Fruit fly (Drosophila melanogaster) whole organism, wandering third instar larva: ENCODE measurements around the gene cpb.

Source experiments
- CG9705 ChIP-seq: fragments of 200-800 bp; sonication (Bioruptor generic); optimal IDR thresholded peaks from 2 replicates; lab custom pipeline; 2018; ENCODE audit warnings: missing biosample characterization, mild to moderate bottlenecking, missing genetic modification characterization
- CrebA ChIP-seq: fragments of 200-800 bp; sonication (Bioruptor generic); optimal IDR thresholded peaks from 2 replicates; lab custom pipeline; 2016; ENCODE audit warnings: missing biosample characterization, mild to moderate bottlenecking, missing genetic modification characterization, borderline replicate concordance
- Dif ChIP-seq: fragments of 200-275, 200-300 bp; sonication (Bioruptor generic); optimal IDR thresholded peaks from 2 replicates; lab custom pipeline; 2018; ENCODE audit warnings: missing biosample characterization, missing genetic modification characterization; ENCODE audit not compliant: partially characterized antibody
- br ChIP-seq: fragments of 200-800 bp; sonication (Bioruptor generic); optimal IDR thresholded peaks from 2 replicates; lab custom pipeline; 2016; ENCODE audit warnings: missing biosample characterization, missing genetic modification characterization
- ey ChIP-seq: fragments of 200-800 bp; sonication (Bioruptor generic); optimal IDR thresholded peaks from 2 replicates; lab custom pipeline; 2016; ENCODE audit warnings: missing biosample characterization, missing genetic modification characterization
- fru ChIP-seq: fragments of 200-800 bp; sonication (Bioruptor generic); optimal IDR thresholded peaks from 3 replicates; lab custom pipeline; 2016; ENCODE audit warnings: missing biosample characterization, mild to moderate bottlenecking, missing genetic modification characterization
- h ChIP-seq: fragments of 200-800 bp; sonication (Bioruptor generic); optimal IDR thresholded peaks from 3 replicates; lab custom pipeline; 2016; ENCODE audit warnings: missing biosample characterization, mild to moderate bottlenecking, missing genetic modification characterization
- psq ChIP-seq: fragments of 200-800 bp; sonication (Bioruptor generic); optimal IDR thresholded peaks from 3 replicates; lab custom pipeline; 2017; ENCODE audit warnings: missing biosample characterization, mild to moderate bottlenecking, missing genetic modification characterization, moderate library complexity
- sage ChIP-seq: fragments of 200-800 bp; sonication (Bioruptor generic); optimal IDR thresholded peaks from 2 replicates; lab custom pipeline; 2016; ENCODE audit warnings: missing biosample characterization, mild to moderate bottlenecking, missing genetic modification characterization
- woc ChIP-seq: sonication (Bioruptor generic); optimal IDR thresholded peaks from 2 replicates; lab custom pipeline; 2016; ENCODE audit warnings: missing biosample characterization, mild to moderate bottlenecking, missing genetic modification characterization

dm6 chr2L:1709316-1709715 is 4.6 kb downstream of the cpb start:
- no peak for TF ChIP-seq psq
- TF ChIP-seq CG9705 (GFP tag; lab: Kevin White, UChicago) = no peak
- TF ChIP-seq ey = no peak
- TF ChIP-seq Dif (GFP tag; lab: Kevin White, UChicago) = no peak
- peak; percentile 32 for TF ChIP-seq h (GFP tag; lab: Kevin White, UChicago)
- no peak for TF ChIP-seq br
- peak; percentile 21 for TF ChIP-seq fru (GFP tag; lab: Kevin White, UChicago)
- no peak for TF ChIP-seq CrebA (GFP tag; lab: Kevin White, UChicago)
- TF ChIP-seq woc (GFP tag; lab: Kevin White, UChicago) = no peak
- no peak for TF ChIP-seq sage (GFP tag; lab: Kevin White, UChicago)
